Fruit fly (Drosophila melanogaster) whole organism, prepupa: ENCODE results near the gene Capa.

Experiments
- Blimp-1 ChIP-seq: fragments of 200-800 bp; sonication (Bioruptor generic); optimal IDR thresholded peaks from 3 replicates; lab custom pipeline; 2017; ENCODE audit warnings: missing biosample characterization, missing genetic modification characterization, mild to moderate bottlenecking, moderate library complexity, missing genetic modification reagents
- CG10631 ChIP-seq: fragments of 200-800 bp; sonication (Bioruptor generic); optimal IDR thresholded peaks from 2 replicates; lab custom pipeline; 2016; ENCODE audit warnings: missing biosample characterization, missing genetic modification characterization
- CG10669 ChIP-seq: fragments of 200-800 bp; sonication (Bioruptor generic); optimal IDR thresholded peaks from 3 replicates; lab custom pipeline; 2018; ENCODE audit warnings: missing biosample characterization, mild to moderate bottlenecking, missing genetic modification characterization, moderate library complexity
- CG11294 ChIP-seq: fragments of 200-800 bp; sonication (Bioruptor generic); IDR thresholded peaks from 2 replicates; pipeline ENCODE4 v1.3.6; 2022; ENCODE audit warnings: missing biosample characterization, missing genetic modification characterization
- CG11762 ChIP-seq: fragments of 200-800 bp; sonication (Bioruptor generic); optimal IDR thresholded peaks from 3 replicates; lab custom pipeline; 2016; ENCODE audit warnings: missing biosample characterization, missing genetic modification characterization; ENCODE audit not compliant: insufficient read depth
- CG15336 ChIP-seq: fragments of 200-800 bp; sonication (Bioruptor generic); IDR thresholded peaks from 2 replicates; pipeline ENCODE4 v1.3.6; 2022; ENCODE audit warnings: missing biosample characterization, missing genetic modification characterization
- CG3032 ChIP-seq: fragments of 200-800 bp; optimal IDR thresholded peaks from 2 replicates; lab custom pipeline; 2019; ENCODE audit warnings: missing biosample characterization, mild to moderate bottlenecking, missing genetic modification characterization, moderate library complexity
- CG31627 ChIP-seq: fragments of 200-800 bp; sonication (Bioruptor generic); optimal IDR thresholded peaks from 3 replicates; lab custom pipeline; 2016; ENCODE audit warnings: missing biosample characterization, missing genetic modification characterization
- CG34406 ChIP-seq: fragments of 200-800 bp; sonication (Bioruptor generic); optimal IDR thresholded peaks from 3 replicates; lab custom pipeline; 2016; ENCODE audit warnings: missing biosample characterization, missing genetic modification characterization
- CG3919 ChIP-seq: fragments of 200-800 bp; sonication (Bioruptor generic); optimal IDR thresholded peaks from 3 replicates; lab custom pipeline; 2016; ENCODE audit warnings: missing biosample characterization, missing genetic modification characterization
- CG4318 ChIP-seq: fragments of 200-800 bp; sonication (Bioruptor generic); optimal IDR thresholded peaks from 3 replicates; lab custom pipeline; 2017; ENCODE audit warnings: missing biosample characterization, mild to moderate bottlenecking, missing genetic modification characterization
- CG6276 ChIP-seq: fragments of 200-800 bp; sonication (Bioruptor generic); optimal IDR thresholded peaks from 2 replicates; lab custom pipeline; 2017; ENCODE audit warnings: missing biosample characterization, mild to moderate bottlenecking, missing genetic modification characterization
- CG6792 ChIP-seq: fragments of 200-800 bp; sonication (Bioruptor generic); optimal IDR thresholded peaks from 3 replicates; lab custom pipeline; 2016; ENCODE audit warnings: missing biosample characterization, missing genetic modification characterization
- CG6808 ChIP-seq: fragments of 200-800 bp; sonication (Bioruptor generic); optimal IDR thresholded peaks from 3 replicates; lab custom pipeline; 2017; ENCODE audit warnings: missing biosample characterization, missing genetic modification characterization, mild to moderate bottlenecking, moderate library complexity, missing genetic modification reagents
- CG6854 ChIP-seq: fragments of 200-800 bp; sonication (Bioruptor generic); optimal IDR thresholded peaks from 2 replicates; lab custom pipeline; 2017; ENCODE audit warnings: missing biosample characterization, mild to moderate bottlenecking, missing genetic modification characterization
- CG7368 ChIP-seq: fragments of 200-800 bp; sonication (Bioruptor generic); optimal IDR thresholded peaks from 3 replicates; lab custom pipeline; 2016; ENCODE audit warnings: missing biosample characterization, missing genetic modification characterization
- CG9139 ChIP-seq: fragments of 200-800 bp; sonication (Bioruptor generic); optimal IDR thresholded peaks from 3 replicates; lab custom pipeline; 2017; ENCODE audit warnings: missing biosample characterization, mild to moderate bottlenecking, missing genetic modification characterization
- Eip75B ChIP-seq: fragments of 200-800 bp; sonication (Bioruptor generic); optimal IDR thresholded peaks from 3 replicates; lab custom pipeline; 2016; ENCODE audit warnings: missing biosample characterization, missing genetic modification characterization
- Eip78C ChIP-seq: fragments of 200-800 bp; sonication (Bioruptor generic); peaks from one replicate; lab custom pipeline; 2016; ENCODE audit warnings: missing biosample characterization, missing genetic modification characterization
- Eip93F ChIP-seq: fragments of 200-800 bp; sonication (Bioruptor generic); optimal IDR thresholded peaks from 2 replicates; lab custom pipeline; 2016; ENCODE audit warnings: missing biosample characterization, mild to moderate bottlenecking, missing genetic modification characterization
- Ets21C ChIP-seq: fragments of 200-800 bp; sonication (Bioruptor generic); optimal IDR thresholded peaks from 3 replicates; lab custom pipeline; 2016; ENCODE audit warnings: missing biosample characterization, missing genetic modification characterization
- Ets96B ChIP-seq: fragments of 200-800 bp; optimal IDR thresholded peaks from 2 replicates; lab custom pipeline; 2019; ENCODE audit warnings: missing biosample characterization, mild to moderate bottlenecking, missing genetic modification characterization, moderate library complexity
- Hr38 ChIP-seq: sonication (Bioruptor generic); optimal IDR thresholded peaks from 2 replicates; lab custom pipeline; 2016; ENCODE audit warnings: missing biosample characterization, missing genetic modification characterization
- Hr4 ChIP-seq: fragments of 200-800 bp; sonication (Bioruptor generic); optimal IDR thresholded peaks from 3 replicates; lab custom pipeline; 2016; ENCODE audit warnings: missing biosample characterization, missing genetic modification characterization
- Lpt ChIP-seq: fragments of 200-800 bp; sonication (Bioruptor generic); optimal IDR thresholded peaks from 3 replicates; lab custom pipeline; 2016; ENCODE audit warnings: missing biosample characterization, missing genetic modification characterization
- Met ChIP-seq: fragments of 200-800 bp; sonication (Bioruptor generic); optimal IDR thresholded peaks from 3 replicates; lab custom pipeline; 2016; ENCODE audit warnings: missing biosample characterization, missing genetic modification characterization
- Smox ChIP-seq: fragments of 200-800 bp; sonication (Bioruptor generic); optimal IDR thresholded peaks from 3 replicates; lab custom pipeline; 2016; ENCODE audit warnings: missing biosample characterization, missing genetic modification characterization
- Sox102F ChIP-seq: fragments of 200-800 bp; sonication (Bioruptor generic); optimal IDR thresholded peaks from 2 replicates; lab custom pipeline; 2016; ENCODE audit warnings: missing biosample characterization, mild to moderate bottlenecking, missing genetic modification characterization
- Sox14 ChIP-seq: fragments of 200-800 bp; sonication (Bioruptor generic); optimal IDR thresholded peaks from 3 replicates; lab custom pipeline; 2016; ENCODE audit warnings: missing biosample characterization, missing genetic modification characterization
- Sox15 ChIP-seq: fragments of 200-800 bp; sonication (Bioruptor generic); optimal IDR thresholded peaks from 3 replicates; lab custom pipeline; 2016; ENCODE audit warnings: missing biosample characterization, missing genetic modification characterization
- achi ChIP-seq: fragments of 200-800 bp; sonication (Bioruptor generic); optimal IDR thresholded peaks from 3 replicates; lab custom pipeline; 2016; ENCODE audit warnings: missing biosample characterization, missing genetic modification characterization
- acj6 ChIP-seq: fragments of 200-800 bp; sonication (Bioruptor generic); optimal IDR thresholded peaks from 3 replicates; lab custom pipeline; 2016; ENCODE audit warnings: missing biosample characterization, missing genetic modification characterization
- dac ChIP-seq: fragments of 200-800 bp; sonication (Bioruptor generic); optimal IDR thresholded peaks from 2 replicates; lab custom pipeline; 2017; ENCODE audit warnings: missing biosample characterization, mild to moderate bottlenecking, missing genetic modification characterization
- dsx ChIP-seq: fragments of 200-800 bp; optimal IDR thresholded peaks from 3 replicates; lab custom pipeline; 2019; ENCODE audit warnings: missing biosample characterization, mild to moderate bottlenecking, missing genetic modification characterization, moderate library complexity; ENCODE audit not compliant: poor library complexity, severe bottlenecking
- esn ChIP-seq: fragments of 200-800 bp; sonication (Bioruptor generic); optimal IDR thresholded peaks from 2 replicates; lab custom pipeline; 2016; ENCODE audit warnings: missing biosample characterization, mild to moderate bottlenecking, missing genetic modification characterization, moderate library complexity
- fd59A ChIP-seq: fragments of 200-800 bp; sonication (Bioruptor generic); optimal IDR thresholded peaks from 2 replicates; lab custom pipeline; 2017; ENCODE audit warnings: missing biosample characterization, mild to moderate bottlenecking, missing genetic modification characterization, missing genetic modification reagents
- fd85E ChIP-seq: fragments of 200-800 bp; sonication (Bioruptor generic); optimal IDR thresholded peaks from 3 replicates; lab custom pipeline; 2016; ENCODE audit warnings: missing biosample characterization, missing genetic modification characterization
- fkh ChIP-seq: fragments of 200-800 bp; sonication (Bioruptor generic); optimal IDR thresholded peaks from 3 replicates; lab custom pipeline; 2017; ENCODE audit warnings: missing biosample characterization, mild to moderate bottlenecking, missing genetic modification characterization, moderate library complexity
- lz ChIP-seq: fragments of 200-800 bp; sonication (Bioruptor generic); optimal IDR thresholded peaks from 3 replicates; lab custom pipeline; 2016; ENCODE audit warnings: missing biosample characterization, missing genetic modification characterization
- net ChIP-seq: fragments of 200-800 bp; sonication (Bioruptor generic); optimal IDR thresholded peaks from 3 replicates; lab custom pipeline; 2016; ENCODE audit warnings: missing biosample characterization, missing genetic modification characterization
- salr ChIP-seq, 2 experiments: fragments of 200-800 bp; sonication (Bioruptor generic); optimal IDR thresholded peaks; 3 replicates each; lab custom pipeline; 2016 to 2018; ENCODE audit warnings: missing biosample characterization in 2 of 2, missing genetic modification characterization in 2 of 2, mild to moderate bottlenecking in 1 of 2
- spab ChIP-seq: fragments of 200-800 bp; sonication (Bioruptor generic); optimal IDR thresholded peaks from 2 replicates; lab custom pipeline; 2017; ENCODE audit warnings: missing biosample characterization, mild to moderate bottlenecking, missing genetic modification characterization, missing genetic modification reagents
- vri ChIP-seq: fragments of 200-800 bp; sonication (Bioruptor generic); optimal IDR thresholded peaks from 3 replicates; lab custom pipeline; 2016; ENCODE audit warnings: missing biosample characterization, mild to moderate bottlenecking, missing genetic modification characterization

Capa gene

DNA sequence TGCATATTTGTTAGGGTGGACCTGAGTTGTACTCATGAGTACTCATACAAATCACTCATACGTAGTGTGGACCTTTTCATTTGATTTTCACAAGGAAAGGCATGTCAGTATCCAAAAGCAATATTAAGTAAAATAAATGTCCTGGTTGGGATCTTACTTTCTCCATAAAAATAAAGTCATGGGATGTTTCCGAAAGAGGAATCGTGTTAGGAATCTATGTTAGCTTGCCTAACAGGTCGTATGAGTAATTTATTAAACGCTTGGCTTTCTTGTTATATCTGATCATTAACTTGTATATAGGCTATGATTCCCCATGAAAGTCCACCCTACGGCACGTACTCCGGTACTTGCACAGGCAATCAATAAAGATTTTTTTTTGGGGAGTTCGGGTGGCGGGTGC lies 38.3 kb downstream of the Capa start (continued):
- TF ChIP-seq Ets96B (tag; lab: Kevin White, UChicago) (peak; percentile 72), spab (peak; percentile 56), CG34406 (GFP tag; lab: Kevin White, UChicago) (peak; percentile 72), Lpt (GFP tag; lab: Kevin White, UChicago) (peak; percentile 59), Hr38 (no peak), CG11762 (GFP tag; lab: Kevin White, UChicago) (peak; percentile 79), CG7368 (no peak), fd85E (GFP tag; lab: Kevin White, UChicago) (no peak), Sox14 (GFP tag; lab: Kevin White, UChicago) (peak; percentile 71), net (GFP tag; lab: Kevin White, UChicago) (peak; percentile 80), CG10669 (GFP tag; lab: Kevin White, UChicago) (peak; percentile 67), Eip75B (peak; percentile 75), esn (peak; percentile 82), Eip93F (no peak), CG6808 (GFP tag; lab: Kevin White, UChicago) (peak; percentile 58), Smox (GFP tag; lab: Kevin White, UChicago) (no peak), Hr4 (GFP tag; lab: Kevin White, UChicago) (peak; percentile 89), Sox15 (GFP tag; lab: Kevin White, UChicago) (peak; percentile 57), acj6 (GFP tag; lab: Kevin White, UChicago) (peak; percentile 79), lz (GFP tag; lab: Kevin White, UChicago) (peak; percentile 73), CG6854 (GFP tag; lab: Kevin White, UChicago) (no peak), dsx (peak; percentile 21), fd59A (GFP tag; lab: Kevin White, UChicago) (peak; percentile 65), Ets21C (GFP tag; lab: Kevin White, UChicago) (peak; percentile 57), CG11294 (GFP tag; lab: Robert Waterston, UW) (no peak; the same call in 1 of the 2 replicates), achi (GFP tag; lab: Kevin White, UChicago) (peak; percentile 75), Sox102F (GFP tag; lab: Kevin White, UChicago) (peak; percentile 78), salr (GFP tag; optimal IDR thresholded peaks at IDR 0.05; lab: Kevin White, UChicago) (peak; percentile 26 to 84), dac (GFP tag; lab: Kevin White, UChicago) (peak; percentile 76), CG6792 (GFP tag; lab: Kevin White, UChicago) (peak; percentile 71), CG4318 (GFP tag; lab: Kevin White, UChicago) (no peak), Eip78C (GFP tag; lab: Kevin White, UChicago) (peak; percentile 96), Blimp-1 (GFP tag; lab: Kevin White, UChicago) (peak; percentile 7), CG3919 (GFP tag; lab: Kevin White, UChicago) (peak; percentile 73), Met (peak; percentile 79)

DNA sequence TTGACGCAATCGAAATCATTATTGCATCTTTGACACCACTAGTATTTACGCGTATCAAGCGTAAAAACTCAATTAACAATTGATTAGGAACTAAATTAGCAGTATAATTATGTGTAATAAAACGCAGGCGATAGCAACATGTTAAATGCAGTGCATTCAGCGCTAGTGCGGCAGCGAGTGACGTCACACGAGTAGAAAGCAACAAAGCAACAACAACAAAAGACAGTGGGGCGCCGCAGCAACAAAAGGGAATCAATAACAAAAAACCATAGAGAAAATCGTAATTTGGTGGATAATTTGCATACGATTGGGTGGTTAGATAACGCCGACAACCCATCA lies 44.8 kb downstream of the Capa start, which contains the start of gene CG34133:
Gene CG34133 (plus strand): TSS at position 16 of the 339 bp plus-strand sequence.
- TF ChIP-seq Met: no peak
- no peak for TF ChIP-seq Eip93F
- TF ChIP-seq Blimp-1 (GFP tag; lab: Kevin White, UChicago): no peak
- peak; percentile 46 for TF ChIP-seq Eip78C (GFP tag; lab: Kevin White, UChicago)
- no peak for TF ChIP-seq CG6276 (GFP tag; lab: Kevin White, UChicago)
- TF ChIP-seq CG3919 (GFP tag; lab: Kevin White, UChicago): no peak

DNA sequence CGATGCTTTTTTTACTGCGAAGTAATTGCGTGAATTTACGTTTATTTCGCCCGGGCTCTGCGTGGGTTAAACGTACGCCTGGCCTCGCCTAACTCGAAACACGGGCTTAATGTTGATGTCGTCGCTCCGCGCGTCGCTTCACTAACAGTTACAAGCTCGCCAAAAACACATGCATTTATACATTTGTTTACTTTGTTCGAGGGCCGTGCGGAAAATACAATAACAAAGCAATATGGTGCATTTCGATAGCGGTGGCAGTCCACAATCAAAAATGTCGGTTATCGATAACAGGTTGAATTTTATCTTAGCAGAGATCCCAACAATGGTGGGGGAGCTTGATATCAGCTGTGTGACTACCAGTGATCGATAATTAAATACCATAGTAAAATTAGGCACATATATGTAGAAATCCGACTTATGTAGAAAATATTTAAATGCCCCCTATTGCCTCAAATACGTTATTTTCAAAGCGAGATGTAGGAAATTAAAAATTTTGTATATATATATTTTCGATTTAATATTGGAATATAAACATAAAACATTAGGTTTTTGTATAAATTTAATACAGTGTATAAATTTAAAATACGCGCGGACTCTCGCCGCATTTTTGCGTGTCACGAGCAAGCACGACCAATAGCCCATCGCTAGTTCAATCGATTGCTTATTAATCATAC lies 45.3 kb downstream of the Capa start, which contains the start of gene Zip99C:
Gene Zip99C (minus strand): TSS at position 220 of the 674 bp plus-strand sequence.
- TF ChIP-seq CG3032 (tag; lab: Kevin White, UChicago) (peak; percentile 36), CG6792 (GFP tag; lab: Kevin White, UChicago) (peak; percentile 27), Eip78C (GFP tag; lab: Kevin White, UChicago) (peak; percentile 73), fkh (GFP tag; lab: Kevin White, UChicago) (peak; percentile 70), Eip93F (peak; percentile 72), esn (peak; percentile 38), CG9139 (GFP tag; lab: Kevin White, UChicago) (no peak), vri (GFP tag; lab: Kevin White, UChicago) (peak; percentile 45), CG31627 (GFP tag; lab: Kevin White, UChicago) (peak; percentile 31), dsx (peak; percentile 41), salr (GFP tag; optimal IDR thresholded peaks at IDR 0.05; lab: Kevin White, UChicago) (no peak), lz (GFP tag; lab: Kevin White, UChicago) (peak; percentile 24), CG15336 (GFP tag; lab: Robert Waterston, UW) (no peak), CG10631 (GFP tag; lab: Kevin White, UChicago) (peak; percentile 12), Ets96B (tag; lab: Kevin White, UChicago) (no peak), Met (peak; percentile 42), Sox14 (GFP tag; lab: Kevin White, UChicago) (peak; percentile 68)
